Fruit fly (Drosophila melanogaster): Measurements from ENCODE around the gene CG13643.

dm6 chr3R:24935758-24936157, 30.0 kb upstream of the CG13643 start:
- TF ChIP-seq Tbp (GFP tag; optimal IDR thresholded peaks at IDR 0.05) (no peak), CG43689 (GFP tag; IDR thresholded peaks at IDR 0.05) (no peak), ro (GFP tag; IDR thresholded peaks at IDR 0.05) (no peak), E2f2 (GFP tag; IDR thresholded peaks at IDR 0.05) (no peak), CG2889 (GFP tag; IDR thresholded peaks at IDR 0.05) (no peak), zf30C (GFP tag; optimal IDR thresholded peaks at IDR 0.05) (no peak), ewg (GFP tag; optimal IDR thresholded peaks at IDR 0.05) (no peak), hth (optimal IDR thresholded peaks at IDR 0.05) (no peak), Fer2 (tag; optimal IDR thresholded peaks at IDR 0.05) (no peak), CG12071 (GFP tag; optimal IDR thresholded peaks at IDR 0.05) (no peak), CG4730 (GFP tag; IDR thresholded peaks at IDR 0.05) (no peak), aop (GFP tag; IDR thresholded peaks at IDR 0.05) (no peak), CG13296 (GFP tag; optimal IDR thresholded peaks at IDR 0.05) (no peak), CG15696 (tag; optimal IDR thresholded peaks at IDR 0.05) (no peak)
